Worm (Caenorhabditis elegans): ENCODE data around the gene gst-30.

gst-30 gene

ce11 chrII:4946775-4947174 lies 11.9 kb upstream of the gst-30 start (continued):
- TF ChIP-seq lim-7 (GFP tag; IDR thresholded peaks at IDR 0.05) (no peak), nhr-28 (tag; optimal IDR thresholded peaks at IDR 0.05) (no peak), attf-4 (tag; optimal IDR thresholded peaks at IDR 0.05) (no peak), unc-62 (GFP tag; optimal IDR thresholded peaks at IDR 0.05 in 1 of 2) (no peak), unc-62 (tag; optimal IDR thresholded peaks at IDR 0.05) (no peak), dve-1 (tag; optimal IDR thresholded peaks at IDR 0.05; ENCODE audit: insufficient read depth) (peak; percentile 17), pha-4 (GFP tag; IDR thresholded peaks at IDR 0.05) (no peak), pha-4 (tag; optimal IDR thresholded peaks at IDR 0.05) (no peak)

ce11 chrII:4945695-4946094 lies 10.8 kb upstream of the gst-30 start, which contains the start of the genes gldi-11 and ZK546.2:
TSS of gene gldi-11 (minus strand) at chrII:4945789.
TSS of gene ZK546.2 (plus strand) at chrII:4946027.
- TF ChIP-seq zfp-3 (GFP tag; conservative IDR thresholded peaks at IDR 0.05) (no peak), skn-1 (tag; optimal IDR thresholded peaks at IDR 0.05) (no peak), hif-1 (tag; optimal IDR thresholded peaks at IDR 0.05) (no peak), jun-1 (tag; optimal IDR thresholded peaks at IDR 0.05) (no peak), tag-97 (GFP tag; IDR thresholded peaks at IDR 0.05) (no peak), lin-1 (GFP tag; IDR thresholded peaks at IDR 0.05) (no peak), egl-27 (tag; optimal IDR thresholded peaks at IDR 0.05) (no peak), snpc-4 (tag; optimal IDR thresholded peaks at IDR 0.05) (no peak), fos-1 (tag; optimal IDR thresholded peaks at IDR 0.05) (no peak), zag-1 (tag; optimal IDR thresholded peaks at IDR 0.05) (no peak), tra-1 (GFP tag; IDR thresholded peaks at IDR 0.05) (no peak), lin-15B (tag; optimal IDR thresholded peaks at IDR 0.05) (no peak), nhr-111 (GFP tag; optimal IDR thresholded peaks at IDR 0.05) (no peak), T20F7.1 (GFP tag; optimal IDR thresholded peaks at IDR 0.05) (peak; percentile 90), mxl-3 (GFP tag; optimal IDR thresholded peaks at IDR 0.05) (no peak), F49E8.2 (tag; optimal IDR thresholded peaks at IDR 0.05; ENCODE audit: borderline replicate concordance) (no peak), sdz-12 (GFP tag; optimal IDR thresholded peaks at IDR 0.05) (no peak), set-16 (GFP tag; IDR thresholded peaks at IDR 0.05) (no peak), lsy-2 (tag; optimal IDR thresholded peaks at IDR 0.05) (peak in 1 of 2 experiments; percentile 41), lin-38 (GFP tag; IDR thresholded peaks at IDR 0.05) (no peak), daf-12 (tag; optimal IDR thresholded peaks at IDR 0.05) (no peak), aha-1 (tag) (peak; percentile 84), duxl-1 (tag; optimal IDR thresholded peaks at IDR 0.05; ENCODE audit: poor library complexity) (no peak), nhr-10 (tag; optimal IDR thresholded peaks at IDR 0.05) (no peak)

- TF ChIP-seq T20F7.1 (GFP tag; optimal IDR thresholded peaks at IDR 0.05) (peak; percentile 31), ceh-44 (GFP tag; IDR thresholded peaks at IDR 0.05) (no peak), nhr-76 (tag; optimal IDR thresholded peaks at IDR 0.05) (no peak), duxl-1 (tag; optimal IDR thresholded peaks at IDR 0.05; ENCODE audit: poor library complexity) (no peak), lin-38 (GFP tag; IDR thresholded peaks at IDR 0.05) (peak; percentile 18; the same call in 1 of the 2 replicates), R02D3.7 (tag; optimal IDR thresholded peaks at IDR 0.05) (no peak), dpl-1 (GFP tag; optimal IDR thresholded peaks at IDR 0.05) (no peak), ZK337.2 (GFP tag; IDR thresholded peaks at IDR 0.05) (no peak), daf-19 (GFP tag; conservative IDR thresholded peaks at IDR 0.05) (no peak), set-16 (GFP tag; IDR thresholded peaks at IDR 0.05) (no peak), Y105C5A.15 (GFP tag; IDR thresholded peaks at IDR 0.05) (no peak), dve-1 (tag; optimal IDR thresholded peaks at IDR 0.05; ENCODE audit: insufficient read depth) (no peak), F49E8.2 (tag; optimal IDR thresholded peaks at IDR 0.05; ENCODE audit: borderline replicate concordance) (no peak), mep-1 (tag; optimal IDR thresholded peaks at IDR 0.05) (no peak)
Measured at ce11 chrII:4943849-4944248, 9.0 kb upstream of the gst-30 start, which contains the start of gene mdt-4. TSS of gene mdt-4 (minus strand) at chrII:4943949.

Measured in whole organism, L4 larva.